Worm (Caenorhabditis elegans): ENCODE results near the gene srh-146.

The srh-146 gene

ce11 chrV:2960894-2961293 lies 46.8 kb downstream of the srh-146 start, which contains the start of gene srw-144:
Gene srw-144, minus strand, starts transcription at chrV:2960994.
- TF ChIP-seq aly-1 (tag; optimal IDR thresholded peaks at IDR 0.05): no peak
- no peak for TF ChIP-seq hmbx-1 (tag; optimal IDR thresholded peaks at IDR 0.05)
- no peak for TF ChIP-seq ama-1 (optimal IDR thresholded peaks at IDR 0.05)
- TF ChIP-seq tra-4 (tag; optimal IDR thresholded peaks at IDR 0.05): no peak
- TF ChIP-seq ceh-36 (tag; optimal IDR thresholded peaks at IDR 0.05): no peak
- no peak for TF ChIP-seq scrt-1 (GFP tag; IDR thresholded peaks at IDR 0.05)
- no peak for TF ChIP-seq tbx-37 (GFP tag; conservative IDR thresholded peaks at IDR 0.05)
- no peak for TF ChIP-seq tbx-11 (GFP tag; IDR thresholded peaks at IDR 0.05)
- no peak for TF ChIP-seq flt-1 (GFP tag; IDR thresholded peaks at IDR 0.05)
- no peak for TF ChIP-seq sea-1 (GFP tag; conservative IDR thresholded peaks at IDR 0.05)
- no peak for TF ChIP-seq F13C5.2 (tag; optimal IDR thresholded peaks at IDR 0.05)

DNA sequence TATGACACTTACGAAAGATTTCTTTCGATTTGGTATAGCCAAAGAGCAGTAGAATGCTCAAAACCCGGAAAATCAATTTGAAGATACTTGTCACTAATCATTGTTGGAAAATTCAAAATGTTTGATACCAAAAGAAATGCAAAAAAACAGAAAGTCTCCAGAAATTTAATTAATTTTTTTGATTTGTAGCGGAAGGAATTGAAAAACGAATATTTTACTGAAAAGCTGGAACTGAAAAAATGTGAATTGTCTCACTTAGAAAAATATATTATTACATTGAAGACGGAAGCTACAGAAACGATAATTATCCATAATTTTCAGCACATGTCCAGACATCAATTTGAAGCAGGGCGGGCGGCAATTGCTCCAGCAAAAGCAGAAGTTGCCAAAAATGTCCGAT lies 48.9 kb downstream of the srh-146 start, which contains the start of gene srw-138:
TSS of gene srw-138 (minus strand) at position 101 of the 400 bp plus-strand sequence.
- TF ChIP-seq tbx-11 (GFP tag; IDR thresholded peaks at IDR 0.05) (no peak), scrt-1 (GFP tag; IDR thresholded peaks at IDR 0.05) (no peak), F13C5.2 (tag; optimal IDR thresholded peaks at IDR 0.05) (no peak), hmbx-1 (tag; optimal IDR thresholded peaks at IDR 0.05) (no peak), tbx-37 (GFP tag; conservative IDR thresholded peaks at IDR 0.05) (no peak), hmg-4 (GFP tag; optimal IDR thresholded peaks at IDR 0.05) (no peak), ets-7 (tag; optimal IDR thresholded peaks at IDR 0.05) (no peak), ama-1 (optimal IDR thresholded peaks at IDR 0.05) (no peak), ceh-36 (tag; optimal IDR thresholded peaks at IDR 0.05) (no peak), hnd-1 (tag; optimal IDR thresholded peaks at IDR 0.05) (no peak), ceh-13 (GFP tag; optimal IDR thresholded peaks at IDR 0.05) (no peak), sea-1 (GFP tag; conservative IDR thresholded peaks at IDR 0.05) (no peak), pes-1 (GFP tag; IDR thresholded peaks at IDR 0.05) (no peak), B0310.2 (tag; optimal IDR thresholded peaks at IDR 0.05) (no peak), aly-1 (tag; optimal IDR thresholded peaks at IDR 0.05) (no peak), flt-1 (GFP tag; IDR thresholded peaks at IDR 0.05) (no peak), tra-4 (tag; optimal IDR thresholded peaks at IDR 0.05) (no peak)

DNA sequence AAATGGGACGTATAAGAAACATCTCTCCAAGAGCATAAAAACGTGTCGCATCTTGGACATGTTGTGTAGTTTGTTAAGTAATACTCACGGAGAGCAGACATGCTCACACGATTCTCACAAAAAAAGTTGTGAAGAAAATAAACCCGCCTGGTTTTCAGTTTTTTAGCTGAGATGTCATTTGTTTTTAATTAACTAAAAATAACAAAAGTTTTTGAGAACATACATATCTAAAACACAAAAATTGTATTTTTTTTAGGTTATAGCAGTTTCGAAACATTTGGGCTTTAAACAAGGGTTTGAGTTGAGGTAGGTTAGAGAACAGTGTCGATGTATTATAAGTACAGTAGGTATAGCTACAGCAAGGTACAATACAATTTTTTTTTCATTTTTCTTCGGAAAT lies 50.7 kb downstream of the srh-146 start, which contains the start of gene srh-88:
TSS of gene srh-88 (minus strand) at position 101 of the 400 bp plus-strand sequence.
- no peak for TF ChIP-seq pes-1 (GFP tag; IDR thresholded peaks at IDR 0.05)
- TF ChIP-seq sea-1 (GFP tag; conservative IDR thresholded peaks at IDR 0.05): no peak
- TF ChIP-seq flt-1 (GFP tag; IDR thresholded peaks at IDR 0.05): no peak
- no peak for TF ChIP-seq ets-7 (tag; optimal IDR thresholded peaks at IDR 0.05)
- TF ChIP-seq scrt-1 (GFP tag; IDR thresholded peaks at IDR 0.05): no peak
- no peak for TF ChIP-seq hmg-4 (GFP tag; optimal IDR thresholded peaks at IDR 0.05)
- no peak for TF ChIP-seq hmbx-1 (tag; optimal IDR thresholded peaks at IDR 0.05)

Data from whole organism, early embryonic.